Fruit fly (Drosophila melanogaster): ENCODE data around the gene D1.

D1 gene

dm6 chr3R:9240554-9240953 lies at the start of gene D1:
TSS of gene D1 (minus strand) at chr3R:9240654.
- TF ChIP-seq Sp1 (GFP tag; optimal IDR thresholded peaks at IDR 0.05) (no peak), lola (GFP tag; optimal IDR thresholded peaks at IDR 0.05) (no peak), brk (GFP tag; optimal IDR thresholded peaks at IDR 0.05) (no peak), N (GFP tag; optimal IDR thresholded peaks at IDR 0.05) (no peak), foxo (GFP tag; optimal IDR thresholded peaks at IDR 0.05) (no peak), Rel (GFP tag; optimal IDR thresholded peaks at IDR 0.05) (no peak), Rel (tag; optimal IDR thresholded peaks at IDR 0.05) (no peak), HLH106 (tag; optimal IDR thresholded peaks at IDR 0.05) (no peak), dmrt93B (GFP tag; optimal IDR thresholded peaks at IDR 0.05) (no peak)

- TF ChIP-seq usp (GFP tag; optimal IDR thresholded peaks at IDR 0.05) (no peak), CG32264 (GFP tag; optimal IDR thresholded peaks at IDR 0.05) (no peak), h (GFP tag; optimal IDR thresholded peaks at IDR 0.05) (no peak), Hnf4 (GFP tag; optimal IDR thresholded peaks at IDR 0.05) (no peak), Dif (GFP tag; optimal IDR thresholded peaks at IDR 0.05; ENCODE audit: partially characterized antibody) (no peak), lola (GFP tag; optimal IDR thresholded peaks at IDR 0.05) (no peak)
Measured at dm6 chr3R:9287710-9288109, 47.3 kb upstream of the D1 start.

- TF ChIP-seq Dif (GFP tag; optimal IDR thresholded peaks at IDR 0.05; ENCODE audit: partially characterized antibody) (peak; percentile 3), jim (GFP tag; optimal IDR thresholded peaks at IDR 0.05) (no peak), Hr83 (GFP tag; optimal IDR thresholded peaks at IDR 0.05; ENCODE audit: poor library complexity, severe bottlenecking) (peak; percentile 43)
Measured at dm6 chr3R:9266765-9267164, 26.3 kb upstream of the D1 start, which contains the start of the genes TrpRS and Vps16A. TSS of gene TrpRS (minus strand) at chr3R:9266904. TSS of gene Vps16A (plus strand) at chr3R:9267019.

- TF ChIP-seq Mio (GFP tag; optimal IDR thresholded peaks at IDR 0.05) (no peak), Vsx2 (GFP tag; optimal IDR thresholded peaks at IDR 0.05; ENCODE audit: partially characterized antibody) (no peak), psq (GFP tag; optimal IDR thresholded peaks at IDR 0.05) (no peak), sage (GFP tag; optimal IDR thresholded peaks at IDR 0.05) (no peak), HLH106 (tag; optimal IDR thresholded peaks at IDR 0.05) (no peak), Rel (GFP tag; optimal IDR thresholded peaks at IDR 0.05) (no peak), Rel (tag; optimal IDR thresholded peaks at IDR 0.05) (no peak), Dfd (GFP tag; optimal IDR thresholded peaks at IDR 0.05) (no peak), ey (GFP tag; optimal IDR thresholded peaks at IDR 0.05) (no peak), rgr (GFP tag; optimal IDR thresholded peaks at IDR 0.05) (no peak)
Measured at dm6 chr3R:9264042-9264441, 23.6 kb upstream of the D1 start, which contains the start of gene sage. TSS of gene sage (minus strand) at chr3R:9264142.

- no peak for TF ChIP-seq tai (GFP tag; optimal IDR thresholded peaks at IDR 0.05)
- TF ChIP-seq foxo (GFP tag; optimal IDR thresholded peaks at IDR 0.05), result no peak
- peak; percentile 3 for TF ChIP-seq Dif (GFP tag; optimal IDR thresholded peaks at IDR 0.05; ENCODE audit: partially characterized antibody)
- TF ChIP-seq Hr83 (GFP tag; optimal IDR thresholded peaks at IDR 0.05; ENCODE audit: poor library complexity, severe bottlenecking), result peak; percentile 57
- TF ChIP-seq HLH106 (tag; optimal IDR thresholded peaks at IDR 0.05), result peak; percentile 69
- TF ChIP-seq brk (GFP tag; optimal IDR thresholded peaks at IDR 0.05), result no peak
- TF ChIP-seq Dfd (GFP tag; optimal IDR thresholded peaks at IDR 0.05), result no peak
- no peak for TF ChIP-seq woc (GFP tag; optimal IDR thresholded peaks at IDR 0.05)
- peak; percentile 20 for TF ChIP-seq CG9705 (GFP tag; optimal IDR thresholded peaks at IDR 0.05)
- no peak for TF ChIP-seq Abd-B (GFP tag; optimal IDR thresholded peaks at IDR 0.05)
- TF ChIP-seq dsf (GFP tag; optimal IDR thresholded peaks at IDR 0.05; ENCODE audit: borderline replicate concordance), result no peak
- TF ChIP-seq Sp1 (GFP tag; optimal IDR thresholded peaks at IDR 0.05), result peak; percentile 63
- TF ChIP-seq Jra (GFP tag; optimal IDR thresholded peaks at IDR 0.05), result peak; percentile 28
- no peak for TF ChIP-seq ey (GFP tag; optimal IDR thresholded peaks at IDR 0.05)
- peak; percentile 68 for TF ChIP-seq Hnf4 (GFP tag; optimal IDR thresholded peaks at IDR 0.05)
- TF ChIP-seq Vsx2 (GFP tag; optimal IDR thresholded peaks at IDR 0.05; ENCODE audit: partially characterized antibody), result no peak
- TF ChIP-seq jim (GFP tag; optimal IDR thresholded peaks at IDR 0.05), result no peak
- no peak for TF ChIP-seq N (GFP tag; optimal IDR thresholded peaks at IDR 0.05)
- no peak for TF ChIP-seq Myc (optimal IDR thresholded peaks at IDR 0.05)
- TF ChIP-seq sage (GFP tag; optimal IDR thresholded peaks at IDR 0.05), result no peak
- TF ChIP-seq sv (GFP tag; optimal IDR thresholded peaks at IDR 0.05), result peak; percentile 33
- TF ChIP-seq OdsH (GFP tag; optimal IDR thresholded peaks at IDR 0.05), result peak; percentile 40
- TF ChIP-seq psq (GFP tag; optimal IDR thresholded peaks at IDR 0.05), result peak; percentile 19
- no peak for TF ChIP-seq Rel (GFP tag; optimal IDR thresholded peaks at IDR 0.05)
- peak; percentile 61 for TF ChIP-seq Rel (tag; optimal IDR thresholded peaks at IDR 0.05)
Measured at dm6 chr3R:9260421-9260973, 20.0 kb upstream of the D1 start, which contains the start of gene ATP6AP2. TSS of gene ATP6AP2 (plus strand) at chr3R:9260638.
